Worm (Caenorhabditis elegans): Measurements from ENCODE around the gene tgn-38.

Gene tgn-38

DNA sequence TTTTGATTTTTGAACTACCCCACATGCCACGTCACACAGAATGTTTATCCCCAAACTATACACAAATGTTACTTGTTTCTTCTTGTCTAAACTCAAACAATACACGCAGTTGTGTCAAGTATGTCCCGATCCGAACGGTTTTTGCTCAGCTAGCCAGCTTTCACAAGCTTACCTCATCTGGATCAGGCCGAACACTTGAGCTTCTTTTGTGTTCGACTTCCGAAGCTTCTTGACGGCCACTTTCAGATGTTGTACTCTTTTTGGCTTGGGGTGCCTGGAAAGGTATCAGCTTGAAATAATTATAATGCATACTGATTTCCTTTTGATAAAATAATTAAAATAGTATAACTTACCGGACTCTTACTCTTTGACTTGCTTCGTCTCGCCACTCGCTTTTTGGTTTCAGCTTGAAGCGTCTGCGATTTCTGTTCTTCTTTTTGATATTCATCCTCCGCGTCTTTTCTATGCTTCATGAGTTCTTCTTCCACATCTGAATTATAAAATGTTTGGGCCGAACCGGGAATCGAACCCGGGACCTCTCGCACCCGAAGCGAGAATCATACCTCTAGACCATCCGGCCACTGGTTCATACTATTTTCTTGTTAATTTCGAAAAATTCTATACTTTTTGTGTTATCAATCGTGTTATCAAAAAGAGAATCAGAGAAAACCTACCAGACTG, 23.7 kb downstream of the tgn-38 start:
- TF ChIP-seq sea-1 (GFP tag; conservative IDR thresholded peaks at IDR 0.05): no peak

DNA sequence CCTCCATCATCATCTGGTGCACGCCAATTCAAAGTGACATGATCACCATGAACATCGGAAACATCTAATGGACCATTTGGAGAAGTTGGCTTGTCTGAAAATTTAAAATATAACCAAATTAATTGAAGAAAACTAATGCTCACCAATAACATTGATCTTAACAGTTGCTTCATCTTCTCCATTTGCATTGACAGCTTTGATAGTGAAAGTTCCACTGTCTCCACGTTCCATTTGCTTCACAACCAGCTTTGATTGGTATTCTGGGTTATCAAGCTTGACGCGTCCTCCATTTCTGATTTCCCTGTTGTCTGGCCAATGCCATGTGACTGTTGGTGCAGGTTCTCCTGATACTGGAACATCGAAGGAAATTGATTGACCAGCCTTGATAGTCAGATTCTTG, 42.6 kb downstream of the tgn-38 start:
- TF ChIP-seq B0310.2 (tag; optimal IDR thresholded peaks at IDR 0.05): no peak
- no peak for TF ChIP-seq ceh-36 (tag; optimal IDR thresholded peaks at IDR 0.05)
- no peak for TF ChIP-seq F13C5.2 (tag; optimal IDR thresholded peaks at IDR 0.05)
- no peak for TF ChIP-seq pes-1 (GFP tag; IDR thresholded peaks at IDR 0.05)
